Fruit fly (Drosophila melanogaster) whole organism, embryonic: ENCODE data around the gene Fmr1.

Experiments
- Atf6 ChIP-seq: fragments of 200-800 bp; sonication (Bioruptor generic); IDR thresholded peaks from 2 replicates; pipeline ENCODE4 v1.3.6; 2022; ENCODE audit warnings: missing biosample characterization, missing genetic modification characterization
- CG13894 ChIP-seq: fragments of 200-800 bp; sonication (Bioruptor generic); optimal IDR thresholded peaks from 3 replicates; lab custom pipeline; 2018; ENCODE audit warnings: missing biosample characterization, mild to moderate bottlenecking, missing genetic modification characterization, moderate library complexity
- CG14050 ChIP-seq: fragments of 200-800 bp; sonication (Bioruptor generic); IDR thresholded peaks from 3 replicates; pipeline ENCODE4 v1.3.6; 2022; ENCODE audit warnings: missing biosample characterization, missing genetic modification characterization
- CG15514 ChIP-seq: fragments of 200-800 bp; sonication (Bioruptor generic); optimal IDR thresholded peaks from 3 replicates; lab custom pipeline; 2017; ENCODE audit warnings: missing biosample characterization, missing genetic modification characterization, mild to moderate bottlenecking, moderate library complexity, missing genetic modification reagents
- CG17385 ChIP-seq: fragments of 200-800 bp; sonication (Bioruptor generic); optimal IDR thresholded peaks from 3 replicates; lab custom pipeline; 2018; ENCODE audit warnings: missing biosample characterization, mild to moderate bottlenecking, missing genetic modification characterization
- CG18262 ChIP-seq: fragments of 200-800 bp; optimal IDR thresholded peaks from 3 replicates; lab custom pipeline; 2019; ENCODE audit warnings: missing biosample characterization, mild to moderate bottlenecking, missing genetic modification characterization, moderate library complexity
- CG1832 ChIP-seq: fragments of 200-800 bp; sonication (Bioruptor generic); optimal IDR thresholded peaks from 2 replicates; lab custom pipeline; 2017; ENCODE audit warnings: missing biosample characterization, mild to moderate bottlenecking, missing genetic modification characterization, inconsistent platforms
- CG32767 ChIP-seq: fragments of 200-800 bp; sonication (Bioruptor generic); IDR thresholded peaks from 2 replicates; pipeline ENCODE4 v1.3.6; 2022; ENCODE audit warnings: missing biosample characterization, missing genetic modification characterization
- CG42726 ChIP-seq: fragments of 200-800 bp; sonication (Bioruptor generic); IDR thresholded peaks from 2 replicates; pipeline ENCODE4 v1.3.6; 2022; ENCODE audit warnings: missing biosample characterization, missing genetic modification characterization; ENCODE audit not compliant: partially characterized antibody
- CG4360 ChIP-seq: fragments of 200-800 bp; sonication (Bioruptor generic); IDR thresholded peaks from 2 replicates; pipeline ENCODE4 v1.3.6; 2022; ENCODE audit warnings: missing biosample characterization, missing genetic modification characterization
- CG5180 ChIP-seq: fragments of 200-800 bp; sonication (Bioruptor generic); optimal IDR thresholded peaks from 3 replicates; lab custom pipeline; 2017; ENCODE audit warnings: missing biosample characterization, missing genetic modification characterization, mild to moderate bottlenecking, moderate library complexity, missing genetic modification reagents
- CG6254 ChIP-seq: fragments of 200-800 bp; sonication (Bioruptor generic); optimal IDR thresholded peaks from 3 replicates; lab custom pipeline; 2017; ENCODE audit warnings: mild to moderate bottlenecking, missing biosample characterization, missing genetic modification reagents, missing genetic modification characterization
- CG6654 ChIP-seq: fragments of 200-800 bp; sonication (Bioruptor generic); optimal IDR thresholded peaks from 2 replicates; lab custom pipeline; 2017; ENCODE audit warnings: missing biosample characterization, mild to moderate bottlenecking, missing genetic modification characterization
- CG8089 ChIP-seq: fragments of 200-800 bp; sonication (Bioruptor generic); optimal IDR thresholded peaks from 3 replicates; lab custom pipeline; 2016; ENCODE audit warnings: missing biosample characterization, missing genetic modification characterization
- Chrac-16 ChIP-seq: fragments of 200-800 bp; sonication (Bioruptor generic); optimal IDR thresholded peaks from 3 replicates; lab custom pipeline; 2016; ENCODE audit warnings: missing biosample characterization, missing genetic modification characterization
- D19A ChIP-seq: fragments of 200-800 bp; optimal IDR thresholded peaks from 3 replicates; lab custom pipeline; 2019; ENCODE audit warnings: missing biosample characterization, mild to moderate bottlenecking, missing genetic modification characterization, moderate library complexity
- Ets65A ChIP-seq: fragments of 200-800 bp; sonication (Bioruptor generic); peaks from one replicate; lab custom pipeline; 2016; ENCODE audit warnings: missing biosample characterization, missing genetic modification characterization
- Hand ChIP-seq: fragments of 200-800 bp; sonication (Bioruptor generic); optimal IDR thresholded peaks from 2 replicates; lab custom pipeline; 2017; ENCODE audit warnings: mild to moderate bottlenecking, missing biosample characterization, missing genetic modification reagents, missing genetic modification characterization
- HmgZ ChIP-seq: fragments of 200-800 bp; sonication (Bioruptor generic); optimal IDR thresholded peaks from 2 replicates; lab custom pipeline; 2018; ENCODE audit warnings: missing biosample characterization, mild to moderate bottlenecking, missing genetic modification characterization
- Hr3 ChIP-seq: fragments of 200-800 bp; sonication (Bioruptor generic); optimal IDR thresholded peaks from 3 replicates; lab custom pipeline; 2016; ENCODE audit warnings: missing biosample characterization, missing genetic modification characterization
- Hr78 ChIP-seq, 2 experiments: fragments of 200-800 bp in 1 of 2; fragments of >200 bp in 1 of 2; sonication (Bioruptor generic) in 1 of 2; optimal IDR thresholded peaks; 2 replicates each; lab custom pipeline; 2017 to 2019; ENCODE audit warnings: missing biosample characterization in 2 of 2, missing genetic modification characterization in 2 of 2, mild to moderate bottlenecking in 1 of 2, moderate library complexity in 1 of 2
- Max ChIP-seq: fragments of 200-800 bp; sonication (Bioruptor generic); optimal IDR thresholded peaks from 2 replicates; lab custom pipeline; 2016; ENCODE audit warnings: missing biosample characterization, mild to moderate bottlenecking, missing genetic modification characterization
- Nf-YA ChIP-seq: fragments of 200-800 bp; sonication (Bioruptor generic); IDR thresholded peaks from 2 replicates; pipeline ENCODE4 v1.3.6; 2022; ENCODE audit warnings: missing biosample characterization, missing genetic modification characterization
- Opbp ChIP-seq: fragments of 200-800 bp; sonication (Bioruptor generic); IDR thresholded peaks from 3 replicates; pipeline ENCODE4 v1.3.6; 2022; ENCODE audit warnings: missing biosample characterization, missing genetic modification characterization; ENCODE audit not compliant: partially characterized antibody
- Rfx ChIP-seq: fragments of 200-800 bp; sonication (Bioruptor generic); IDR thresholded peaks from 2 replicates; pipeline ENCODE4 v1.3.6; 2022; ENCODE audit warnings: missing biosample characterization, missing genetic modification characterization
- Sox100B ChIP-seq: fragments of 200-800 bp; sonication (Bioruptor generic); optimal IDR thresholded peaks from 3 replicates; lab custom pipeline; 2018; ENCODE audit warnings: missing biosample characterization, mild to moderate bottlenecking, missing genetic modification characterization
- Sry-β ChIP-seq: fragments of 200-800 bp; sonication (Bioruptor generic); optimal IDR thresholded peaks from 2 replicates; lab custom pipeline; 2018; ENCODE audit warnings: missing biosample characterization, mild to moderate bottlenecking, missing genetic modification characterization, moderate library complexity
- Trl ChIP-seq, 3 experiments: fragments of >200 bp in 2 of 3; fragments of 200-800 bp in 1 of 3; sonication (Bioruptor generic) in 1 of 3; optimal IDR thresholded peaks; 2 replicates in 1 of 3; 3 replicates in 2 of 3; lab custom pipeline; 2016 to 2017; ENCODE audit warnings: missing biosample characterization in 1 of 3, missing genetic modification characterization in 1 of 3
- az2 ChIP-seq: fragments of 200-800 bp; sonication (Bioruptor generic); optimal IDR thresholded peaks from 3 replicates; lab custom pipeline; 2016; ENCODE audit warnings: missing biosample characterization, missing genetic modification characterization
- chinmo ChIP-seq: fragments of 200-800 bp; sonication (Bioruptor generic); IDR thresholded peaks from 4 replicates; pipeline ENCODE4 v1.3.6; 2022; ENCODE audit warnings: missing biosample characterization, missing genetic modification characterization; ENCODE audit not compliant: partially characterized antibody
- ci ChIP-seq: fragments of 200-800 bp; sonication (Bioruptor generic); IDR thresholded peaks from 3 replicates; pipeline ENCODE4 v1.3.6; 2022; ENCODE audit warnings: missing biosample characterization, missing genetic modification characterization
- corto ChIP-seq: fragments of 200-800 bp; sonication (Bioruptor generic); optimal IDR thresholded peaks from 2 replicates; lab custom pipeline; 2016; ENCODE audit warnings: missing biosample characterization, mild to moderate bottlenecking, missing genetic modification characterization, moderate library complexity
- disco-r ChIP-seq: fragments of 200-800 bp; sonication (Bioruptor generic); optimal IDR thresholded peaks from 2 replicates; lab custom pipeline; 2016; ENCODE audit warnings: missing biosample characterization, missing genetic modification characterization
- dpn ChIP-seq, 2 experiments: fragments of 200-800 bp; sonication (Bioruptor generic); optimal IDR thresholded peaks; 3 replicates each; lab custom pipeline; 2016; ENCODE audit warnings: missing biosample characterization in 2 of 2, missing genetic modification characterization in 2 of 2
- dysf ChIP-seq: fragments of 200-800 bp; sonication (Bioruptor generic); IDR thresholded peaks from 3 replicates; pipeline ENCODE4 v1.3.6; 2022; ENCODE audit warnings: missing biosample characterization, missing genetic modification characterization
- ftz-f1 ChIP-seq: fragments of 200-800 bp; sonication (Bioruptor generic); optimal IDR thresholded peaks from 2 replicates; lab custom pipeline; 2016; ENCODE audit warnings: missing biosample characterization, missing genetic modification characterization
- fu2 ChIP-seq: fragments of 200-800 bp; sonication (Bioruptor generic); optimal IDR thresholded peaks from 2 replicates; lab custom pipeline; 2016; ENCODE audit warnings: missing biosample characterization, missing genetic modification characterization
- gsb-n ChIP-seq: fragments of 200-800 bp; sonication (Bioruptor generic); optimal IDR thresholded peaks from 3 replicates; lab custom pipeline; 2018; ENCODE audit warnings: missing biosample characterization, mild to moderate bottlenecking, missing genetic modification characterization
- klu ChIP-seq: fragments of 200-800 bp; sonication (Bioruptor generic); IDR thresholded peaks from 2 replicates; pipeline ENCODE4 v1.3.6; 2022; ENCODE audit warnings: missing biosample characterization, missing genetic modification characterization
- mam ChIP-seq: fragments of 200-800 bp; sonication (Bioruptor generic); optimal IDR thresholded peaks from 3 replicates; lab custom pipeline; 2016; ENCODE audit warnings: missing biosample characterization, missing genetic modification characterization
- mirr ChIP-seq: fragments of 200-800 bp; sonication (Bioruptor generic); optimal IDR thresholded peaks from 3 replicates; lab custom pipeline; 2018; ENCODE audit warnings: missing biosample characterization, mild to moderate bottlenecking, missing genetic modification characterization
- nom ChIP-seq: fragments of 200-800 bp; sonication (Bioruptor generic); optimal IDR thresholded peaks from 2 replicates; lab custom pipeline; 2017; ENCODE audit warnings: missing biosample characterization, missing genetic modification characterization, mild to moderate bottlenecking, moderate library complexity, missing genetic modification reagents
- onecut ChIP-seq: fragments of 200-800 bp; sonication (Bioruptor generic); IDR thresholded peaks from 2 replicates; pipeline ENCODE4 v1.3.6; 2022; ENCODE audit warnings: missing biosample characterization, missing genetic modification characterization
- otp ChIP-seq: fragments of 200-800 bp; sonication (Bioruptor generic); IDR thresholded peaks from 3 replicates; pipeline ENCODE4, ENCODE4 v1.3.6; 2022; ENCODE audit warnings: missing biosample characterization, missing genetic modification characterization
- pho ChIP-seq: fragments of 200-800 bp; sonication (Bioruptor generic); optimal IDR thresholded peaks from 2 replicates; lab custom pipeline; 2016; ENCODE audit warnings: missing biosample characterization, missing genetic modification characterization
- sc ChIP-seq, 3 experiments: fragments of >200 bp in 2 of 3; fragments of 200-800 bp in 1 of 3; sonication (Bioruptor generic) in 1 of 3; optimal IDR thresholded peaks; 2 replicates in 2 of 3; 3 replicates in 1 of 3; lab custom pipeline; 2017; ENCODE audit warnings: mild to moderate bottlenecking in 1 of 3, missing biosample characterization in 1 of 3, missing genetic modification characterization in 1 of 3, missing genetic modification reagents in 1 of 3
- sna ChIP-seq: fragments of 200-800 bp; sonication (Bioruptor generic); IDR thresholded peaks from 2 replicates; pipeline ENCODE4 v1.3.6; 2022; ENCODE audit warnings: missing biosample characterization, missing genetic modification characterization; ENCODE audit not compliant: partially characterized antibody
- sr ChIP-seq: fragments of 200-800 bp; sonication (Bioruptor generic); IDR thresholded peaks from 3 replicates; pipeline ENCODE4 v1.3.6; 2022; ENCODE audit warnings: missing biosample characterization, missing genetic modification characterization
- z ChIP-seq: fragments of 200-800 bp; sonication (Bioruptor generic); IDR thresholded peaks from 3 replicates; pipeline ENCODE4 v1.3.6; 2022; ENCODE audit warnings: missing biosample characterization, missing genetic modification characterization

Gene Fmr1

DNA sequence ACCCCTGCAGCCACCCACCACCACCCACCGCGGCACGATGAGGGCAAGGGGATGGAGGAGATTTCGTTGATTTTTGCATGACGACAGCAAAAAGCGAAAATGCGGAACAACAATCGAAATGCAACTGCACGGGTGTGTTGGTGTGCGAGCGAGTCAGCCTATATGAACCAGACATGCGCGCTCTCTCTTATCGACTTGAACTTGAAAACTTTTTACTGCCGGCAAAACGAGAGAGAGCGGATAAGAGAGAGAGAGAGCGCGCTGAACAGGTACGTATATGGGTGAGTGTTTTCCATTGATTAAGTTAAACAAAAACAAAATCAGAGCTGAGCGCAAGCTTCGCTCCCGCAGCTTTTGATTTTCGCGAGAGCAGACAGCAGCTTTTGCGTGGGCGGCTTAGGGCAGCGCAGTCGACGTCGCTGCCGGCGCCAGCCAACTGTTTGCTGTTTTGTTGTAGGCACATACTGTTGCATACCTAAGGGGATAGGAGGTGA, 20.7 kb downstream of the Fmr1 start (continued):
- TF ChIP-seq CG18262 (tag; lab: Kevin White, UChicago) (no peak), Chrac-16 (GFP tag; lab: Kevin White, UChicago) (no peak), CG17385 (no peak), sc (optimal IDR thresholded peaks at IDR 0.05; lab: Kevin White, UChicago) (no peak), sc (GFP tag; optimal IDR thresholded peaks at IDR 0.05; lab: Kevin White, UChicago) (no peak), Hr78 (GFP tag; optimal IDR thresholded peaks at IDR 0.05; lab: Kevin White, UChicago) (no peak), Trl (optimal IDR thresholded peaks at IDR 0.05; lab: Kevin White, UChicago) (peak; percentile 90 to 98), Trl (GFP tag; optimal IDR thresholded peaks at IDR 0.05; lab: Kevin White, UChicago) (peak; percentile 51), HmgZ (tag; lab: Kevin White, UChicago) (peak; percentile 32), Ets65A (GFP tag; lab: Kevin White, UChicago) (no peak), gsb-n (tag; lab: Kevin White, UChicago) (no peak), mam (GFP tag; lab: Kevin White, UChicago) (no peak), CG15514 (GFP tag; lab: Kevin White, UChicago) (no peak), Hr3 (GFP tag; lab: Kevin White, UChicago) (no peak), fu2 (GFP tag; lab: Kevin White, UChicago) (no peak), CG1832 (GFP tag; lab: Kevin White, UChicago) (peak; percentile 62), CG42726 (GFP tag; lab: Robert Waterston, UW) (no peak), az2 (GFP tag; lab: Kevin White, UChicago) (no peak), nom (GFP tag; lab: Kevin White, UChicago) (peak; percentile 25), CG14050 (GFP tag; lab: Robert Waterston, UW) (no peak), Opbp (GFP tag; lab: Robert Waterston, UW) (0 out of 3 replicates have a peak, but pooled peaks have one; percentile 18), Sox100B (GFP tag; lab: Kevin White, UChicago) (no peak), corto (GFP tag; lab: Kevin White, UChicago) (peak; percentile 34), Rfx (GFP tag; lab: Robert Waterston, UW) (no peak), Hand (no peak), ftz-f1 (GFP tag; lab: Kevin White, UChicago) (peak; percentile 96), disco-r (GFP tag; lab: Kevin White, UChicago) (no peak), CG32767 (GFP tag; lab: Robert Waterston, UW) (no peak), onecut (GFP tag; lab: Robert Waterston, UW) (peak; percentile 69), CG13894 (tag; lab: Kevin White, UChicago) (no peak), Nf-YA (GFP tag; lab: Robert Waterston, UW) (no peak), chinmo (peak; percentile 97; the same call in 3 of the 4 replicates), CG6254 (GFP tag; lab: Kevin White, UChicago) (no peak), mirr (no peak), otp (GFP tag; lab: Robert Waterston, UW) (no peak), CG5180 (no peak), CG4360 (GFP tag; lab: Robert Waterston, UW) (no peak), z (GFP tag; lab: Robert Waterston, UW) (no peak), CG8089 (GFP tag; lab: Kevin White, UChicago) (no peak), pho (GFP tag; lab: Kevin White, UChicago) (no peak), sna (GFP tag; lab: Robert Waterston, UW) (no peak; the same call in 1 of the 2 replicates), Atf6 (GFP tag; lab: Robert Waterston, UW) (no peak), CG6654 (GFP tag; lab: Kevin White, UChicago) (no peak), ci (GFP tag; lab: Robert Waterston, UW) (no peak; the same call in 2 of the 3 replicates), dysf (GFP tag; lab: Robert Waterston, UW) (no peak), klu (GFP tag; lab: Robert Waterston, UW) (peak; percentile 66), D19A (no peak), Max (GFP tag; lab: Kevin White, UChicago) (no peak), dpn (GFP tag; optimal IDR thresholded peaks at IDR 0.05; lab: Kevin White, UChicago) (no peak), Sry-β (GFP tag; lab: Kevin White, UChicago) (no peak), sr (GFP tag; lab: Robert Waterston, UW) (peak; percentile 99)
